Worm (Caenorhabditis elegans) whole organism, L3 larva: ENCODE measurements around the gene mrpl-42.

Experiments used
- aly-2 ChIP-seq: fragments of 150-350 bp; optimal IDR thresholded peaks from 2 replicates; lab custom pipeline; 2014; ENCODE audit warnings: missing biosample characterization, missing genetic modification characterization
- ama-1 ChIP-seq: fragments of 150-350 bp; optimal IDR thresholded peaks from 2 replicates; lab custom pipeline; 2018
- ceh-9 ChIP-seq: sonication (generic microtip); optimal IDR thresholded peaks from 2 replicates; lab custom pipeline; 2018; ENCODE audit warnings: missing biosample characterization, missing genetic modification characterization
- fkh-10 ChIP-seq: sonication (generic microtip); optimal IDR thresholded peaks from 2 replicates; lab custom pipeline; 2017; ENCODE audit warnings: missing biosample characterization, missing genetic modification reagents, missing genetic modification characterization
- jun-1 ChIP-seq: fragments of 150-350 bp; optimal IDR thresholded peaks from 2 replicates; lab custom pipeline; 2014; ENCODE audit warnings: missing biosample characterization, missing genetic modification reagents, missing genetic modification characterization
- mml-1 ChIP-seq: fragments of 150-350 bp; sonication (generic microtip); optimal IDR thresholded peaks from 3 replicates; lab custom pipeline; 2014; ENCODE audit warnings: missing biosample characterization, missing genetic modification characterization
- nhr-11 ChIP-seq: fragments of 150-350 bp; optimal IDR thresholded peaks from 2 replicates; lab custom pipeline; 2014; ENCODE audit warnings: missing biosample characterization, missing genetic modification characterization
- nhr-23 ChIP-seq: fragments of 150-350 bp; optimal IDR thresholded peaks from 2 replicates; lab custom pipeline; 2014; ENCODE audit warnings: missing biosample characterization, missing genetic modification reagents, missing genetic modification characterization
- nhr-76 ChIP-seq: fragments of 150-350 bp; sonication (generic microtip); optimal IDR thresholded peaks from 5 replicates; lab custom pipeline; 2014; ENCODE audit warnings: missing biosample characterization, missing genetic modification characterization
- pha-4 ChIP-seq: fragments of 150-350 bp; optimal IDR thresholded peaks from 2 replicates; lab custom pipeline; 2014; ENCODE audit warnings: missing biosample characterization, missing genetic modification reagents, missing genetic modification characterization
- zag-1 ChIP-seq: fragments of 150-350 bp; optimal IDR thresholded peaks from 2 replicates; lab custom pipeline; 2014; ENCODE audit warnings: missing biosample characterization, missing genetic modification characterization
- ztf-11 ChIP-seq: fragments of 150-350 bp; optimal IDR thresholded peaks from 2 replicates; lab custom pipeline; 2014; ENCODE audit warnings: missing biosample characterization, missing genetic modification characterization

DNA sequence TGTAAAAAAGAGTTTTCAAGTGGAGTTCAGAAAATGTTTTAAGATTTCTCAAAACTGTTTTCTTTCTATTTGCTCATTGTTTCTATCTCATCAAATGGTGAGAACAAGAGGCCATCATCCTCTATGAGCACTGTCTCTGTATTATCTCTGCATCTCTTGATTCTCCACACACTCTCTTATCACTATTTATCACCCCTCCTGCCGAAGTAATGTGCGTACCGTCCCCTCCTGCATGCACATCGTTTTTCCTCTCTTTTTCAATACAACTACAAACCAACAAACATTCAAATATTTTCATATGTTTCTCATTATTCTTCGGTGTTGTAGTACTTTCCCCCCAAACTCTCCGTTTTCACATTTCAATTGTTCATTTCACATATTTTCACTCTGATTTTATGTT lies 22.2 kb upstream of the mrpl-42 start:
- TF ChIP-seq jun-1 (tag; lab: Kevin White, UChicago) (no peak), zag-1 (tag; lab: Kevin White, UChicago) (no peak), mml-1 (tag; lab: Kevin White, UChicago) (no peak), ama-1 (no peak), ztf-11 (tag; lab: Kevin White, UChicago) (no peak), fkh-10 (GFP tag; lab: Kevin White, UChicago) (no peak), nhr-76 (tag; lab: Kevin White, UChicago) (no peak), nhr-11 (no peak), aly-2 (no peak), ceh-9 (tag; lab: Kevin White, UChicago) (no peak), pha-4 (peak; percentile 35), nhr-23 (tag; lab: Kevin White, UChicago) (no peak)
